Worm (Caenorhabditis elegans) whole organism, L4/young adult: ENCODE measurements around the gene efn-3.

ENCODE experiments used
- W03F9.2 ChIP-seq: fragments of 150-350 bp; optimal IDR thresholded peaks from 2 replicates; lab custom pipeline; 2014; ENCODE audit warnings: missing biosample characterization, missing genetic modification characterization
- him-1 ChIP-seq: sonication (generic microtip); optimal IDR thresholded peaks from 2 replicates; lab custom pipeline; 2016; ENCODE audit warnings: missing genotype, missing genetic modification reagents, missing genetic modification characterization, missing compliant biosample characterization

ce11 chrX:13448665-13449099 lies 28.6 kb downstream of the efn-3 start:
- TF ChIP-seq him-1 (tag; lab: Kevin White, UChicago), result peak; percentile 69
- TF ChIP-seq W03F9.2 (tag; lab: Kevin White, UChicago), result peak; percentile 44
